Worm (Caenorhabditis elegans) whole organism, dauer: ENCODE measurements around the gene C09H10.5.

Experiments
- unc-62 ChIP-seq: sonication (generic microtip); optimal IDR thresholded peaks from 2 replicates; lab custom pipeline; 2017; ENCODE audit warnings: missing biosample characterization, missing genetic modification reagents, missing genetic modification characterization

C09H10.5 gene

ce11 chrII:11088137-11088536 lies 15.4 kb downstream of the C09H10.5 start:
- no peak for TF ChIP-seq unc-62 (GFP tag; lab: Kevin White, UChicago)

- TF ChIP-seq unc-62 (GFP tag; lab: Kevin White, UChicago): no peak
Measured at ce11 chrII:11086770-11087169, 16.8 kb downstream of the C09H10.5 start.

ce11 chrII:11076550-11076949 lies 27.0 kb downstream of the C09H10.5 start:
- TF ChIP-seq unc-62 (GFP tag; lab: Kevin White, UChicago): no peak

- TF ChIP-seq unc-62 (GFP tag; lab: Kevin White, UChicago): no peak
Measured at ce11 chrII:11072565-11072964, 31.0 kb downstream of the C09H10.5 start.

- TF ChIP-seq unc-62 (GFP tag; lab: Kevin White, UChicago): no peak
Measured at ce11 chrII:11064191-11064695, 39.3 kb downstream of the C09H10.5 start.

- no peak for TF ChIP-seq unc-62 (GFP tag; lab: Kevin White, UChicago)
Measured at ce11 chrII:11057256-11057655, 46.3 kb downstream of the C09H10.5 start.

ce11 chrII:11055223-11055622 lies 48.3 kb downstream of the C09H10.5 start, which contains the start of gene F45E10.2:
TSS of gene F45E10.2 (minus strand) at chrII:11055323.
- TF ChIP-seq unc-62 (GFP tag; lab: Kevin White, UChicago): no peak

- TF ChIP-seq unc-62 (GFP tag; lab: Kevin White, UChicago): no peak
Measured at ce11 chrII:11052526-11052925, 51.0 kb downstream of the C09H10.5 start.

ce11 chrII:11050678-11051077 lies 52.9 kb downstream of the C09H10.5 start:
- no peak for TF ChIP-seq unc-62 (GFP tag; lab: Kevin White, UChicago)
